Fruit fly (Drosophila melanogaster) Kc167 (cell line): ENCODE measurements around the gene boss.

Experiments
- Myc ChIP-seq: fragments of >200 bp; optimal IDR thresholded peaks from 2 replicates; lab custom pipeline; 2017; ENCODE audit warnings: missing external identifiers
- Sin3A ChIP-seq: fragments of >200 bp; optimal IDR thresholded peaks from 2 replicates; lab custom pipeline; 2018; ENCODE audit warnings: missing external identifiers
- h ChIP-seq: fragments of >200 bp; optimal IDR thresholded peaks from 3 replicates; lab custom pipeline; 2018; ENCODE audit warnings: missing external identifiers
- insv ChIP-seq: fragments of >200 bp; optimal IDR thresholded peaks from 3 replicates; lab custom pipeline; 2018; ENCODE audit warnings: missing external identifiers
- psq ChIP-seq: fragments of >200 bp; optimal IDR thresholded peaks from 2 replicates; lab custom pipeline; 2017; ENCODE audit warnings: missing external identifiers
- ttk ChIP-seq: sonication (Bioruptor generic); optimal IDR thresholded peaks from 2 replicates; lab custom pipeline; 2017; ENCODE audit warnings: missing external identifiers

- TF ChIP-seq h (lab: Kevin White, UChicago) (no peak), insv (lab: Kevin White, UChicago) (no peak), Myc (lab: Kevin White, UChicago) (no peak), ttk (lab: Kevin White, UChicago) (no peak), Sin3A (lab: Kevin White, UChicago) (no peak), psq (lab: Kevin White, UChicago) (no peak)
Observed at dm6 chr3R:25922534-25922933, 39.3 kb upstream of the boss start, which contains the start of gene CG14546.
